Fruit fly (Drosophila melanogaster): Measurements from ENCODE around the gene Tbc1d8-9.
A peak's percentile ranks its signal among the peaks of the same experiment; 100 is the strongest.

DNA sequence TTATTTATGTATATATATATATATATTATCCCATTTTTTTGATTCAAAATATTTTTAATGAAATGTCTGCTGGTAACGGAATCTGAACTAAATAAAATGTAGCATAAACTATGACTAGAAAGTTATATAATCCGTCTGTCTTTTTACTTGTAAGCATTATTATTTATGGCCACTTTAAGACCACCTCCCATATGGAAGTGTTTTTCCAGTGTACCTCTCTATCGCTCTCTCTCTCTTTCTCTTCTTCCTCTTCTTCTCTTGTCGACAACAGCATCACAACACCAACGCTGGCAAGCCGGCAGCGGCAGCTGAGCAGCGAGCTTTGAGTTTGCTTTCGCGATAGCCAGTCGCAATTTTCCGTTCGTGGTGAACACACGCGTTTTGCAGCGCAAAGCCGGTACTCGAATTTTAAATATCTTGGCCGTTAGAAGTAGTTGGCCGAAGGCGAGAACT, 38.7 kb upstream of the Tbc1d8-9 start, which contains the start of gene rgn:
- no peak for TF ChIP-seq Mad (GFP tag; optimal IDR thresholded peaks at IDR 0.05)
- TF ChIP-seq CG16813 (GFP tag; IDR thresholded peaks at IDR 0.05; ENCODE audit: partially characterized antibody): no peak
- TF ChIP-seq fru (optimal IDR thresholded peaks at IDR 0.05): no peak
- TF ChIP-seq Blimp-1 (GFP tag; optimal IDR thresholded peaks at IDR 0.05): peak; percentile 43
- no peak for TF ChIP-seq HLHmδ (GFP tag; optimal IDR thresholded peaks at IDR 0.05)
- no peak for TF ChIP-seq gfzf (GFP tag; optimal IDR thresholded peaks at IDR 0.05)
- no peak for TF ChIP-seq ara (GFP tag; IDR thresholded peaks at IDR 0.05)
- peak; percentile 88 for TF ChIP-seq slbo (GFP tag; IDR thresholded peaks at IDR 0.05)
- TF ChIP-seq bsh (GFP tag; optimal IDR thresholded peaks at IDR 0.05): peak; percentile 40 to 83
- peak; percentile 62 for TF ChIP-seq CG18262 (tag; optimal IDR thresholded peaks at IDR 0.05)
- TF ChIP-seq Nf-YB (GFP tag; optimal IDR thresholded peaks at IDR 0.05): peak; percentile 56
- no peak; the same call in 1 of the 2 replicates for TF ChIP-seq sim (GFP tag; IDR thresholded peaks at IDR 0.05)
- TF ChIP-seq yki (optimal IDR thresholded peaks at IDR 0.05): no peak
